Worm (Caenorhabditis elegans) whole organism, late embryonic: ENCODE measurements around the gene W04G3.11.

Source experiments
- K09A11.1 ChIP-seq: sonication (generic microtip); optimal IDR thresholded peaks from 2 replicates; lab custom pipeline; 2017; ENCODE audit warnings: antibody characterized with exemption, mild to moderate bottlenecking, missing genetic modification characterization, missing compliant biosample characterization; ENCODE audit not compliant: insufficient read depth
- T23F11.4 ChIP-seq: fragments of 200-800 bp; sonication (Bioruptor generic); optimal IDR thresholded peaks from 2 replicates; lab custom pipeline; 2018; ENCODE audit warnings: mild to moderate bottlenecking, missing genetic modification characterization, missing compliant biosample characterization
- ama-1 ChIP-seq: fragments of 150-350 bp; optimal IDR thresholded peaks from 2 replicates; lab custom pipeline; 2014
- ceh-24 ChIP-seq: sonication (generic microtip); optimal IDR thresholded peaks from 2 replicates; lab custom pipeline; 2016; ENCODE audit warnings: mild to moderate bottlenecking, missing genetic modification characterization, missing compliant biosample characterization
- ceh-30 ChIP-seq: fragments of 150-350 bp; optimal IDR thresholded peaks from 2 replicates; lab custom pipeline; 2014; ENCODE audit warnings: missing biosample characterization, missing genetic modification characterization
- ceh-31 ChIP-seq: sonication (generic microtip); optimal IDR thresholded peaks from 2 replicates; lab custom pipeline; 2016; ENCODE audit warnings: missing genetic modification characterization, missing compliant biosample characterization
- ceh-34 ChIP-seq: sonication (generic microtip); optimal IDR thresholded peaks from 2 replicates; lab custom pipeline; 2016; ENCODE audit warnings: mild to moderate bottlenecking, missing genetic modification characterization, missing compliant biosample characterization
- ceh-45 ChIP-seq: fragments of 200-800 bp; sonication (Bioruptor generic); IDR thresholded peaks from 2 replicates; pipeline ENCODE4 v1.3.6; 2022; ENCODE audit warnings: missing genetic modification reagents, missing genetic modification characterization, missing compliant biosample characterization
- ceh-48 ChIP-seq: sonication (generic microtip); optimal IDR thresholded peaks from 2 replicates; lab custom pipeline; 2016; ENCODE audit warnings: missing genetic modification characterization, inconsistent platforms, missing compliant biosample characterization
- dmd-4 ChIP-seq: sonication (generic microtip); optimal IDR thresholded peaks from 2 replicates; lab custom pipeline; 2016; ENCODE audit warnings: borderline replicate concordance, missing genetic modification characterization, missing compliant biosample characterization
- elt-2 ChIP-seq: sonication (generic microtip); optimal IDR thresholded peaks from 2 replicates; lab custom pipeline; 2016; ENCODE audit warnings: missing genetic modification reagents, missing genetic modification characterization, missing compliant biosample characterization
- elt-4 ChIP-seq: sonication (generic microtip); optimal IDR thresholded peaks from 2 replicates; lab custom pipeline; 2016; ENCODE audit warnings: missing genetic modification characterization, missing compliant biosample characterization
- eyg-1 ChIP-seq: sonication (generic microtip); optimal IDR thresholded peaks from 2 replicates; lab custom pipeline; 2016; ENCODE audit warnings: missing genotype, missing genetic modification characterization, missing compliant biosample characterization
- fkh-10 ChIP-seq: fragments of 150-350 bp; optimal IDR thresholded peaks from 2 replicates; lab custom pipeline; 2014; ENCODE audit warnings: missing biosample characterization, missing genetic modification reagents, missing genetic modification characterization
- fkh-6 ChIP-seq: sonication (generic microtip); optimal IDR thresholded peaks from 2 replicates; lab custom pipeline; 2016; ENCODE audit warnings: missing genetic modification characterization, missing compliant biosample characterization
- hlh-30 ChIP-seq: sonication (generic microtip); optimal IDR thresholded peaks from 2 replicates; lab custom pipeline; 2017; ENCODE audit warnings: antibody characterized with exemption, missing genetic modification characterization, missing compliant biosample characterization; ENCODE audit not compliant: insufficient read depth
- hlh-8 ChIP-seq: sonication (generic microtip); optimal IDR thresholded peaks from 2 replicates; lab custom pipeline; 2016; ENCODE audit warnings: missing genotype, missing genetic modification characterization, missing compliant biosample characterization
- nhr-11 ChIP-seq: fragments of 150-350 bp; optimal IDR thresholded peaks from 2 replicates; lab custom pipeline; 2014; ENCODE audit warnings: missing biosample characterization, missing genetic modification characterization
- nhr-232 ChIP-seq: sonication (generic microtip); optimal IDR thresholded peaks from 2 replicates; lab custom pipeline; 2016; ENCODE audit warnings: missing genetic modification characterization, missing compliant biosample characterization
- npax-4 ChIP-seq: sonication (generic microtip); optimal IDR thresholded peaks from 2 replicates; lab custom pipeline; 2016; ENCODE audit warnings: missing genetic modification characterization, missing compliant biosample characterization
- odd-2 ChIP-seq: sonication (generic microtip); optimal IDR thresholded peaks from 2 replicates; lab custom pipeline; 2017; ENCODE audit warnings: antibody characterized with exemption, mild to moderate bottlenecking, missing genetic modification characterization, missing compliant biosample characterization
- pag-3 ChIP-seq: sonication (generic microtip); optimal IDR thresholded peaks from 2 replicates; lab custom pipeline; 2016; ENCODE audit warnings: missing compliant biosample characterization, missing genetic modification characterization, borderline replicate concordance
- pat-9 ChIP-seq: fragments of 200-800 bp; sonication (Bioruptor generic); optimal IDR thresholded peaks from 2 replicates; lab custom pipeline; 2018; ENCODE audit warnings: mild to moderate bottlenecking, missing genetic modification characterization, moderate library complexity, missing compliant biosample characterization
- pax-1 ChIP-seq: fragments of 150-350 bp; optimal IDR thresholded peaks from 2 replicates; lab custom pipeline; 2014; ENCODE audit warnings: missing biosample characterization, missing genetic modification characterization
- pha-2 ChIP-seq: sonication (generic microtip); optimal IDR thresholded peaks from 2 replicates; lab custom pipeline; 2017; ENCODE audit warnings: mild to moderate bottlenecking, missing genetic modification characterization, missing compliant biosample characterization
- ref-2 ChIP-seq: sonication (generic microtip); optimal IDR thresholded peaks from 2 replicates; lab custom pipeline; 2016; ENCODE audit warnings: missing genetic modification characterization, missing compliant biosample characterization
- rnt-1 ChIP-seq: sonication (generic microtip); optimal IDR thresholded peaks from 2 replicates; lab custom pipeline; 2016; ENCODE audit warnings: missing genetic modification characterization, missing compliant biosample characterization
- sdc-2 ChIP-seq: sonication (generic microtip); optimal IDR thresholded peaks from 2 replicates; lab custom pipeline; 2016; ENCODE audit warnings: missing genotype, missing genetic modification characterization, missing compliant biosample characterization
- sox-2 ChIP-seq: fragments of 200-800 bp; sonication (Bioruptor generic); IDR thresholded peaks from 2 replicates; pipeline ENCODE4 v1.3.6; 2022; ENCODE audit warnings: missing genetic modification reagents, missing genetic modification characterization, missing compliant biosample characterization
- syd-9 ChIP-seq: sonication (generic microtip); optimal IDR thresholded peaks from 2 replicates; lab custom pipeline; 2016; ENCODE audit warnings: mild to moderate bottlenecking, missing genetic modification characterization, moderate library complexity, missing compliant biosample characterization
- tbx-7 ChIP-seq: sonication (generic microtip); optimal IDR thresholded peaks from 2 replicates; lab custom pipeline; 2016; ENCODE audit warnings: missing genotype, missing genetic modification characterization, missing compliant biosample characterization
- ttx-3 ChIP-seq: sonication (generic microtip); optimal IDR thresholded peaks from 2 replicates; lab custom pipeline; 2016; ENCODE audit warnings: missing genetic modification reagents, missing genetic modification characterization, missing compliant biosample characterization
- unc-55 ChIP-seq: sonication (generic microtip); optimal IDR thresholded peaks from 2 replicates; lab custom pipeline; 2017; ENCODE audit warnings: missing biosample characterization, missing genetic modification reagents, missing genetic modification characterization
- unc-86 ChIP-seq: sonication (generic microtip); optimal IDR thresholded peaks from 2 replicates; lab custom pipeline; 2016; ENCODE audit warnings: missing genetic modification characterization, missing compliant biosample characterization
- ztf-16 ChIP-seq: sonication (generic microtip); optimal IDR thresholded peaks from 2 replicates; lab custom pipeline; 2017; ENCODE audit warnings: missing genetic modification characterization, missing compliant biosample characterization

The W04G3.11 gene

ce11 chrX:11098086-11098485 is 9.1 kb downstream of the W04G3.11 start, which contains the start of gene W02H3.3:
Gene W02H3.3, minus strand, starts transcription at chrX:11098186.
- TF ChIP-seq ceh-30 (no peak), ceh-24 (tag; lab: Kevin White, UChicago) (no peak), unc-55 (GFP tag; lab: Kevin White, UChicago) (no peak), ceh-48 (tag; lab: Kevin White, UChicago) (no peak)

DNA sequence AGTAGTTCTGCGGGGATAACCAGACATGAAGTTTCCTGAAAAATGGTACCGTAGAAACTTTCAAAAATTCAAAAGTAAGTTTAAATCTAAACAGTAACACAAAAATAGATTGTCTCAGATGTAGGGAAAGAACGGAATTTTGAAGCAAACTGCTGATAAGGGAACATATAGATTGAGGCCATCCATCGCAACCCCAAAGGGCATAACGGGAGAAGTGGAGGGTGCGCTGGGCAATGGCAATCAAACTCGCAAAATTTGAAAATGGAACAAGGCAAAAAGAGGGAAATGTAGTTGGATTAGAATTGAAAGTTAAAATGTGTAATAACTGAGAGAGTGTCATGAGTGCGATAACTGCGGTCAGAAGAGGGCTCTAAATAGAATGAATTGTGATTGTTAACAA is 14.2 kb downstream of the W04G3.11 start:
- no peak for TF ChIP-seq sdc-2
- TF ChIP-seq dmd-4: no peak
- no peak for TF ChIP-seq nhr-232
- no peak for TF ChIP-seq sox-2 (GFP tag; lab: Robert Waterston, UW)
- TF ChIP-seq K09A11.1: no peak
- no peak for TF ChIP-seq fkh-10
- TF ChIP-seq T23F11.4 (GFP tag; lab: Kevin White, UChicago): no peak
- no peak for TF ChIP-seq unc-55 (GFP tag; lab: Kevin White, UChicago)
- no peak for TF ChIP-seq hlh-30 (tag; lab: Kevin White, UChicago)
- TF ChIP-seq ztf-16: no peak
- no peak for TF ChIP-seq ceh-31 (tag; lab: Kevin White, UChicago)
- TF ChIP-seq rnt-1 (tag; lab: Kevin White, UChicago): no peak
- TF ChIP-seq nhr-11 (tag; lab: Kevin White, UChicago): no peak
- TF ChIP-seq ama-1 (lab: Kevin White, UChicago): no peak
- TF ChIP-seq ceh-34 (tag; lab: Kevin White, UChicago): no peak
- TF ChIP-seq hlh-8 (tag; lab: Kevin White, UChicago): no peak

DNA sequence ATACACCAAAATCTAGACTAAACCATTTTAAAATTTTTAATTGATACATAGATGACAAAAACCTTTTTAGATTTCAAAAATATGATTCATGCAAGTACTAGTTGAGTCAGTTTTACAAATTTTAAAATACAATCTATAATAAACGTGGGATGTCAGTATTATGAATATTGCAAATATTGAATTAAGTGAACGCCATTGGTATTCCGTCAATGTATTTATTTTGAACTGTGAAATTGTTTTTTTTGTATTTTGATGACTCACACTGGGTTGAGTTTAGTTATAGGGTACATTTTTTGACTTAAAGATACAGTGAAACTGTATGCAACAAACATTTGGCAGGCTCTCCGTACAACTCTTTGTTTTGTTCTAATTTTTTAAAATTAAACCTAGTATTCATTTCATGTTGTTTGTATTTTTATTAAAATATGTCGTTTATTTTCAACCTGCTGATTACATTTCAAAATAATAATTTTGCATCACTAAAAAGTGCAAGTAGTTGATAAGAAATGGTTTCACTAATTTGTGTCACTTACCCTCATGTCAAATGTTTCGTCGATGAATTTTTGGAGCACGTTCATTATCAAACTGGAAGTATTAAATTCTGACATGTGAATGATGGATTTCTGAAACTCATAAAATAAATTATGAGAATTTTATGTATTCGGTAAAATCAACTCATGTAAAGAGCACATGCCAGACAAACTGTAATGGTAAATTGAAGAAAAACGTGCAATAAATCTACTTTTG is 16.1 kb downstream of the W04G3.11 start, which contains the start of gene W02H3.1:
W02H3.1 (minus strand) TSS at position 578 of the 747 bp plus-strand sequence.
- TF ChIP-seq ref-2 (tag; lab: Kevin White, UChicago) (no peak), elt-4 (tag; lab: Kevin White, UChicago) (no peak), pag-3 (tag; lab: Kevin White, UChicago) (no peak), dmd-4 (no peak), npax-4 (tag; lab: Kevin White, UChicago) (no peak), fkh-6 (tag; lab: Kevin White, UChicago) (no peak), pat-9 (tag; lab: Kevin White, UChicago) (no peak), tbx-7 (no peak), ceh-34 (tag; lab: Kevin White, UChicago) (no peak), syd-9 (tag; lab: Kevin White, UChicago) (no peak), eyg-1 (tag; lab: Kevin White, UChicago) (no peak), pha-2 (tag; lab: Kevin White, UChicago) (no peak), ceh-45 (GFP tag; lab: Robert Waterston, UW) (no peak), ttx-3 (tag; lab: Kevin White, UChicago) (no peak), pax-1 (tag; lab: Kevin White, UChicago) (no peak), unc-86 (tag; lab: Kevin White, UChicago) (no peak), ceh-24 (tag; lab: Kevin White, UChicago) (no peak), odd-2 (tag; lab: Kevin White, UChicago) (no peak), elt-2 (no peak)

ce11 chrX:11107076-11107475 is 18.1 kb downstream of the W04G3.11 start, which contains the start of gene clc-17:
Gene clc-17, plus strand, starts transcription at chrX:11107376.
- TF ChIP-seq ceh-45 (GFP tag; lab: Robert Waterston, UW): no peak
